Fruit fly (Drosophila melanogaster) whole organism, embryonic: ENCODE results near the gene sesB.

Experiments
- Abd-B ChIP-seq: fragments of 200-800 bp; sonication (Bioruptor generic); optimal IDR thresholded peaks from 2 replicates; lab custom pipeline; 2018; ENCODE audit warnings: missing biosample characterization, mild to moderate bottlenecking, missing genetic modification characterization, moderate library complexity
- B-H1 ChIP-seq: fragments of 200-800 bp; sonication (Bioruptor generic); IDR thresholded peaks from 3 replicates; pipeline ENCODE4 v1.3.6; 2022; ENCODE audit warnings: missing biosample characterization, missing genetic modification characterization
- CG10147 ChIP-seq: fragments of 200-800 bp; sonication (Bioruptor generic); optimal IDR thresholded peaks from 2 replicates; lab custom pipeline; 2019; ENCODE audit warnings: missing biosample characterization, mild to moderate bottlenecking, missing genetic modification characterization, moderate library complexity
- CG10654 ChIP-seq: fragments of 200-800 bp; sonication (Bioruptor generic); optimal IDR thresholded peaks from 2 replicates; lab custom pipeline; 2016; ENCODE audit warnings: missing biosample characterization, missing genetic modification characterization
- CG12155 ChIP-seq: fragments of 200-800 bp; sonication (Bioruptor generic); optimal IDR thresholded peaks from 3 replicates; lab custom pipeline; 2016; ENCODE audit warnings: missing biosample characterization, missing genetic modification characterization
- CG12659 ChIP-seq: fragments of 200-800 bp; sonication (Bioruptor generic); optimal IDR thresholded peaks from 3 replicates; lab custom pipeline; 2017; ENCODE audit warnings: mild to moderate bottlenecking, missing biosample characterization, missing genetic modification reagents, missing genetic modification characterization
- CG13624 ChIP-seq: fragments of 200-800 bp; sonication (Bioruptor generic); optimal IDR thresholded peaks from 2 replicates; lab custom pipeline; 2016; ENCODE audit warnings: missing biosample characterization, missing genetic modification characterization
- CG14667 ChIP-seq: fragments of 200-800 bp; sonication (Bioruptor generic); IDR thresholded peaks from 2 replicates; pipeline ENCODE4 v1.3.6; 2022; ENCODE audit warnings: missing biosample characterization, missing genetic modification characterization
- CG17186 ChIP-seq: fragments of 200-800 bp; sonication (Bioruptor generic); optimal IDR thresholded peaks from 3 replicates; lab custom pipeline; 2017; ENCODE audit warnings: missing biosample characterization, missing genetic modification reagents, missing genetic modification characterization
- CG18011 ChIP-seq: fragments of 200-800 bp; sonication (Bioruptor generic); optimal IDR thresholded peaks from 2 replicates; lab custom pipeline; 2017; ENCODE audit warnings: missing biosample characterization, missing genetic modification characterization, mild to moderate bottlenecking, moderate library complexity, missing genotype
- CG18764 ChIP-seq: fragments of 200-800 bp; sonication (Bioruptor generic); optimal IDR thresholded peaks from 3 replicates; lab custom pipeline; 2016; ENCODE audit warnings: missing biosample characterization, missing genetic modification characterization
- CG32532 ChIP-seq: fragments of 200-800 bp; sonication (Bioruptor generic); IDR thresholded peaks from 2 replicates; pipeline ENCODE4 v1.3.6; 2022; ENCODE audit warnings: missing biosample characterization, missing genetic modification characterization
- CG4360 ChIP-seq: fragments of 200-800 bp; sonication (Bioruptor generic); IDR thresholded peaks from 2 replicates; pipeline ENCODE4 v1.3.6; 2022; ENCODE audit warnings: missing biosample characterization, missing genetic modification characterization
- CG5953 ChIP-seq: fragments of 200-800 bp; sonication (Bioruptor generic); IDR thresholded peaks from 2 replicates; pipeline ENCODE4 v1.3.6; 2022; ENCODE audit warnings: missing biosample characterization, missing genetic modification characterization
- D ChIP-seq, 2 experiments: fragments of 200-800 bp in 1 of 2; fragments of >200 bp in 1 of 2; sonication (Bioruptor generic) in 1 of 2; optimal IDR thresholded peaks; 2 replicates in 1 of 2; 3 replicates in 1 of 2; lab custom pipeline; 2017; ENCODE audit warnings: mild to moderate bottlenecking in 1 of 2, missing biosample characterization in 1 of 2, missing genetic modification characterization in 1 of 2, missing genetic modification reagents in 1 of 2
- D19A ChIP-seq: fragments of 200-800 bp; optimal IDR thresholded peaks from 3 replicates; lab custom pipeline; 2019; ENCODE audit warnings: missing biosample characterization, mild to moderate bottlenecking, missing genetic modification characterization, moderate library complexity
- Ets97D ChIP-seq: fragments of 200-800 bp; sonication (Bioruptor generic); optimal IDR thresholded peaks from 3 replicates; lab custom pipeline; 2016; ENCODE audit warnings: missing biosample characterization, missing genetic modification characterization
- HmgZ ChIP-seq: fragments of 200-800 bp; sonication (Bioruptor generic); optimal IDR thresholded peaks from 2 replicates; lab custom pipeline; 2018; ENCODE audit warnings: missing biosample characterization, mild to moderate bottlenecking, missing genetic modification characterization
- MESR4 ChIP-seq: fragments of 200-800 bp; sonication (Bioruptor generic); optimal IDR thresholded peaks from 2 replicates; lab custom pipeline; 2018; ENCODE audit warnings: missing biosample characterization, mild to moderate bottlenecking, missing genetic modification characterization, moderate library complexity
- Mrtf ChIP-seq: fragments of 200-800 bp; sonication (Bioruptor generic); IDR thresholded peaks from 3 replicates; pipeline ENCODE4 v1.3.6; 2022; ENCODE audit warnings: missing biosample characterization, missing genetic modification characterization
- Nf-YC ChIP-seq: fragments of 200-800 bp; optimal IDR thresholded peaks from 3 replicates; lab custom pipeline; 2019; ENCODE audit warnings: missing biosample characterization, mild to moderate bottlenecking, missing genetic modification characterization, moderate library complexity
- NfI ChIP-seq: fragments of 200-800 bp; sonication (Bioruptor generic); optimal IDR thresholded peaks from 3 replicates; lab custom pipeline; 2018; ENCODE audit warnings: missing biosample characterization, mild to moderate bottlenecking, missing genetic modification characterization, moderate library complexity
- Opbp ChIP-seq: fragments of 200-800 bp; sonication (Bioruptor generic); IDR thresholded peaks from 3 replicates; pipeline ENCODE4 v1.3.6; 2022; ENCODE audit warnings: missing biosample characterization, missing genetic modification characterization; ENCODE audit not compliant: partially characterized antibody
- Optix ChIP-seq: fragments of 200-800 bp; sonication (Bioruptor generic); IDR thresholded peaks from 3 replicates; pipeline ENCODE4 v1.3.6; 2022; ENCODE audit warnings: missing biosample characterization, missing genetic modification characterization
- PHDP ChIP-seq: fragments of 200-800 bp; sonication (Bioruptor generic); optimal IDR thresholded peaks from 3 replicates; lab custom pipeline; 2018; ENCODE audit warnings: missing biosample characterization, mild to moderate bottlenecking, missing genetic modification characterization, moderate library complexity
- Pdp1 ChIP-seq, 2 experiments: fragments of 200-800 bp; sonication (Bioruptor generic); optimal IDR thresholded peaks; 3 replicates each; lab custom pipeline; 2016; ENCODE audit warnings: missing biosample characterization in 2 of 2, missing genetic modification characterization in 2 of 2, mild to moderate bottlenecking in 1 of 2, moderate library complexity in 1 of 2
- Ravus ChIP-seq: fragments of 200-800 bp; sonication (Bioruptor generic); IDR thresholded peaks from 2 replicates; pipeline ENCODE4 v1.3.6; 2022; ENCODE audit warnings: missing biosample characterization, missing genetic modification characterization
- Sox100B ChIP-seq: fragments of 200-800 bp; sonication (Bioruptor generic); optimal IDR thresholded peaks from 3 replicates; lab custom pipeline; 2018; ENCODE audit warnings: missing biosample characterization, mild to moderate bottlenecking, missing genetic modification characterization
- Xbp1 ChIP-seq: fragments of 200-800 bp; sonication (Bioruptor generic); optimal IDR thresholded peaks from 3 replicates; lab custom pipeline; 2016; ENCODE audit warnings: missing biosample characterization, mild to moderate bottlenecking, missing genetic modification characterization
- YL-1 ChIP-seq: fragments of 200-800 bp; sonication (Bioruptor generic); optimal IDR thresholded peaks from 3 replicates; lab custom pipeline; 2017; ENCODE audit warnings: missing biosample characterization, mild to moderate bottlenecking, missing genetic modification characterization
- az2 ChIP-seq: fragments of 200-800 bp; sonication (Bioruptor generic); optimal IDR thresholded peaks from 3 replicates; lab custom pipeline; 2016; ENCODE audit warnings: missing biosample characterization, missing genetic modification characterization
- croc ChIP-seq: fragments of 200-800 bp; sonication (Bioruptor generic); conservative IDR thresholded peaks from 3 replicates; pipeline ENCODE4 v1.3.6; 2022; ENCODE audit warnings: missing biosample characterization, missing genetic modification characterization
- crp ChIP-seq, 2 experiments: fragments of 200-800 bp; sonication (Bioruptor generic); optimal IDR thresholded peaks; 2 replicates in 1 of 2; 3 replicates in 1 of 2; lab custom pipeline; 2017; ENCODE audit warnings: missing biosample characterization in 2 of 2, missing genetic modification characterization in 2 of 2, mild to moderate bottlenecking in 1 of 2, moderate library complexity in 1 of 2
- dan ChIP-seq: fragments of 200-800 bp; sonication (Bioruptor generic); IDR thresholded peaks from 2 replicates; pipeline ENCODE4 v1.3.6; 2022; ENCODE audit warnings: missing biosample characterization, missing genetic modification characterization
- en ChIP-seq: fragments of 200-800 bp; sonication (Bioruptor generic); optimal IDR thresholded peaks from 2 replicates; lab custom pipeline; 2016; ENCODE audit warnings: missing biosample characterization, missing genetic modification characterization
- eve ChIP-seq, 2 experiments: fragments of >200 bp; optimal IDR thresholded peaks; 2 replicates each; lab custom pipeline; 2017; ENCODE audit warnings: missing biosample characterization in 2 of 2, missing genetic modification characterization in 2 of 2
- fd3F ChIP-seq: fragments of 200-800 bp; sonication (Bioruptor generic); optimal IDR thresholded peaks from 2 replicates; lab custom pipeline; 2018; ENCODE audit warnings: missing biosample characterization, mild to moderate bottlenecking, missing genetic modification characterization, moderate library complexity
- gro ChIP-seq: fragments of 200-800 bp; sonication (Bioruptor generic); optimal IDR thresholded peaks from 2 replicates; lab custom pipeline; 2016; ENCODE audit warnings: missing biosample characterization, missing genetic modification characterization
- hth ChIP-seq: fragments of >200 bp; optimal IDR thresholded peaks from 2 replicates; lab custom pipeline; 2017; ENCODE audit warnings: inconsistent platforms
- nom ChIP-seq: fragments of 200-800 bp; sonication (Bioruptor generic); optimal IDR thresholded peaks from 2 replicates; lab custom pipeline; 2017; ENCODE audit warnings: missing biosample characterization, missing genetic modification characterization, mild to moderate bottlenecking, moderate library complexity, missing genetic modification reagents
- pita ChIP-seq: fragments of 200-800 bp; sonication (Bioruptor generic); optimal IDR thresholded peaks from 2 replicates; lab custom pipeline; 2017; ENCODE audit warnings: missing biosample characterization, mild to moderate bottlenecking, missing genetic modification characterization
- prd ChIP-seq, 3 experiments: fragments of >200 bp in 2 of 3; fragments of 200-800 bp in 1 of 3; sonication (Bioruptor generic) in 1 of 3; optimal IDR thresholded peaks in 2 of 3; IDR thresholded peaks in 1 of 3; 2 replicates in 2 of 3; 3 replicates in 1 of 3; pipeline versions ENCODE4 v1.3.6 to Lab custom; 2017 to 2022; ENCODE audit warnings: missing biosample characterization in 1 of 3, missing genetic modification characterization in 1 of 3
- pum ChIP-seq: fragments of 200-800 bp; sonication (Bioruptor generic); optimal IDR thresholded peaks from 2 replicates; lab custom pipeline; 2016; ENCODE audit warnings: missing biosample characterization, missing genetic modification characterization
- scrt ChIP-seq: fragments of 200-800 bp; sonication (Bioruptor generic); optimal IDR thresholded peaks from 2 replicates; lab custom pipeline; 2018; ENCODE audit warnings: missing biosample characterization, mild to moderate bottlenecking, missing genetic modification characterization, moderate library complexity
- sens ChIP-seq: fragments of 200-800 bp; sonication (Bioruptor generic); peaks from one replicate; lab custom pipeline; 2016; ENCODE audit warnings: missing biosample characterization, missing genetic modification characterization
- sr ChIP-seq: fragments of 200-800 bp; sonication (Bioruptor generic); IDR thresholded peaks from 3 replicates; pipeline ENCODE4 v1.3.6; 2022; ENCODE audit warnings: missing biosample characterization, missing genetic modification characterization
- tll ChIP-seq, 2 experiments: fragments of 200-800 bp in 1 of 2; fragments of >200 bp in 1 of 2; sonication (Bioruptor generic) in 1 of 2; optimal IDR thresholded peaks; 2 replicates each; lab custom pipeline; 2017 to 2019; ENCODE audit warnings: missing biosample characterization in 2 of 2, missing genetic modification characterization in 2 of 2, mild to moderate bottlenecking in 1 of 2, moderate library complexity in 1 of 2
- tx ChIP-seq: fragments of 200-800 bp; sonication (Bioruptor generic); optimal IDR thresholded peaks from 2 replicates; lab custom pipeline; 2016; ENCODE audit warnings: missing biosample characterization, missing genetic modification characterization

sesB gene

DNA sequence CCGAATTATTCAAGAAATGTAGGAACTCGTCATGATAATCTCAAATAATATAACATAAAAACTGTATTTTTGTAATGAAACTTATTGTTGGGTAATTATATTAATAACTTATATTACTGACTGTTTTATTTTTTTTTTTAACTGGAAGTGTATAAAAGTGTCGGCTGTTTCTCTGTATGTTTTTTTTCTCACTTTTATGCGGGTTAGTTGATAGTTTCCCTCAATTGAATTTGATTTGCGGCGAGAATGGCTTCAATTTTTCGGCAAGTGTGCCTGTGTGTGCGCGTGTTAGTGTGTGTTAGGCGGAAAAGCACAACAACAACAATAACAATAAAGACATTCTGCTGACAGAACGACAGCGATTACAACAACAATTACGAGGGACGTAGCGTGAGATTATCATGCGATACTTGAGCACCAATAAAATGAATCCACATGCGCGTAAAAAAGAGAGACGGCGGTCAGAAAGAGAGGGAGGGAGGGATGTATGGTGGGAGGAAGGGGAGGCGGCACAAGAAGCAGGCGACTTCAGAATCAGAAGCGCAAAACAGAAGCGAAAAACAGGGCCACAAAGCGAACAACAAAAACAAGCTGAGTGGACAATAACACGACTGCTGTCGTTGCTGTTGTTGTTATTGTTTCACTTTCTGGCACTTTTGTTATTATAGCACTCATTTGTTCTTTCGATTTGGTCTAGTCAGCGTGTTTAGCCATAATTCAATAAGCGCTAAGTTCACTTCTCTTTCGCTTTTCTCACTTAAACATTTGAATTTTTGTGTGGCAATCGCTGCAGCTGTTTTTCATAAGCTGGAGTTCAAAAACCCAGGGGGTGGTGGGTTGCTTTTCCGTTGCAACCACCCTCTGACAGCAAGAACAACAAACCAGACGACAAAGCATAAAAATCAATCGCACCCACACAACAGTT is 23.5 kb downstream of the sesB start (continued):
- no peak for TF ChIP-seq Abd-B (GFP tag; lab: Kevin White, UChicago)
- peak; percentile 97 for TF ChIP-seq D19A (tag; lab: Kevin White, UChicago)
- peak; percentile 30 for TF ChIP-seq nom (GFP tag; lab: Kevin White, UChicago)
- TF ChIP-seq sens: peak; percentile 59
- no peak for TF ChIP-seq dan (GFP tag; lab: Robert Waterston, UW)
- no peak for TF ChIP-seq croc (GFP tag; lab: Robert Waterston, UW)
- TF ChIP-seq PHDP (tag; lab: Kevin White, UChicago): peak; percentile 63
- TF ChIP-seq scrt (GFP tag; lab: Kevin White, UChicago): peak; percentile 25
- TF ChIP-seq Ets97D (GFP tag; lab: Kevin White, UChicago): no peak
- peak; percentile 46 for TF ChIP-seq Xbp1 (GFP tag; lab: Kevin White, UChicago)
- no peak for TF ChIP-seq eve (GFP tag; optimal IDR thresholded peaks at IDR 0.05; lab: Kevin White, UChicago)
- peak; percentile 93 for TF ChIP-seq Nf-YC (tag; lab: Kevin White, UChicago)
- no peak for TF ChIP-seq Optix (GFP tag; lab: Robert Waterston, UW)
- TF ChIP-seq CG18011 (GFP tag; lab: Kevin White, UChicago): no peak
- TF ChIP-seq Opbp (GFP tag; lab: Robert Waterston, UW): no peak
- TF ChIP-seq CG10147 (GFP tag; lab: Kevin White, UChicago): no peak
- TF ChIP-seq CG17186: no peak
- no peak for TF ChIP-seq sr
- peak; percentile 34 for TF ChIP-seq HmgZ (tag; lab: Kevin White, UChicago)
- no peak for TF ChIP-seq pum (GFP tag; lab: Kevin White, UChicago)
- no peak for TF ChIP-seq CG5953 (GFP tag; lab: Robert Waterston, UW)
- TF ChIP-seq MESR4 (GFP tag; lab: Kevin White, UChicago): no peak
- peak; percentile 22 for TF ChIP-seq CG13624
- TF ChIP-seq CG12659 (GFP tag; lab: Kevin White, UChicago): peak; percentile 33
- TF ChIP-seq CG18764: no peak
- TF ChIP-seq tx: no peak
- no peak for TF ChIP-seq az2 (GFP tag; lab: Kevin White, UChicago)
- TF ChIP-seq crp (GFP tag; optimal IDR thresholded peaks at IDR 0.05; lab: Kevin White, UChicago): no peak
- no peak for TF ChIP-seq CG14667
- TF ChIP-seq NfI (GFP tag; lab: Kevin White, UChicago): no peak
- TF ChIP-seq Sox100B (GFP tag; lab: Kevin White, UChicago): peak; percentile 46
- no peak for TF ChIP-seq Mrtf
- TF ChIP-seq tll (GFP tag; optimal IDR thresholded peaks at IDR 0.05; lab: Kevin White, UChicago): no peak
- no peak for TF ChIP-seq fd3F (GFP tag; lab: Kevin White, UChicago)
- TF ChIP-seq CG12155 (GFP tag; lab: Kevin White, UChicago): peak; percentile 10
- TF ChIP-seq en (GFP tag; lab: Kevin White, UChicago): no peak
- no peak for TF ChIP-seq Ravus
- no peak for TF ChIP-seq prd (optimal IDR thresholded peaks at IDR 0.05; lab: Kevin White, UChicago)
- 0 out of 3 replicates have a peak, but pooled peaks have one; percentile 28 for TF ChIP-seq prd (GFP tag; IDR thresholded peaks at IDR 0.05; lab: Robert Waterston, UW)
- peak; percentile 27; the same call in 1 of the 2 replicates for TF ChIP-seq CG32532 (GFP tag; lab: Robert Waterston, UW)
- no peak for TF ChIP-seq D (optimal IDR thresholded peaks at IDR 0.05; lab: Kevin White, UChicago)
- TF ChIP-seq D (GFP tag; optimal IDR thresholded peaks at IDR 0.05; lab: Kevin White, UChicago): no peak
- TF ChIP-seq B-H1 (GFP tag; lab: Robert Waterston, UW): no peak
- no peak for TF ChIP-seq Pdp1 (GFP tag; optimal IDR thresholded peaks at IDR 0.05; lab: Kevin White, UChicago)
- TF ChIP-seq gro: peak; percentile 28
- TF ChIP-seq CG10654 (GFP tag; lab: Kevin White, UChicago): no peak
- TF ChIP-seq pita (GFP tag; lab: Kevin White, UChicago): no peak
- no peak for TF ChIP-seq YL-1
- peak; percentile 93 for TF ChIP-seq CG4360 (GFP tag; lab: Robert Waterston, UW)
- no peak for TF ChIP-seq hth
